Fruit fly (Drosophila melanogaster) whole organism, embryonic: Measurements from ENCODE around the gene fit.

ENCODE experiments used
- ATbp ChIP-seq: fragments of 200-800 bp; sonication (Bioruptor generic); optimal IDR thresholded peaks from 2 replicates; lab custom pipeline; 2017; ENCODE audit warnings: missing biosample characterization, mild to moderate bottlenecking, missing genetic modification characterization, missing genetic modification reagents
- Bgb ChIP-seq: fragments of 200-800 bp; sonication (Bioruptor generic); IDR thresholded peaks from 2 replicates; pipeline ENCODE4 v1.3.6; 2022; ENCODE audit warnings: missing biosample characterization, missing genetic modification characterization; ENCODE audit not compliant: partially characterized antibody
- CG1024 ChIP-seq: fragments of 200-800 bp; sonication (Bioruptor generic); IDR thresholded peaks from 2 replicates; pipeline ENCODE4 v1.3.6; 2022; ENCODE audit warnings: missing biosample characterization, missing genetic modification characterization
- CG10431 ChIP-seq: fragments of 200-800 bp; sonication (Bioruptor generic); optimal IDR thresholded peaks from 3 replicates; lab custom pipeline; 2018; ENCODE audit warnings: missing biosample characterization, mild to moderate bottlenecking, missing genetic modification characterization
- CG10979 ChIP-seq: fragments of 200-800 bp; sonication (Bioruptor generic); optimal IDR thresholded peaks from 2 replicates; lab custom pipeline; 2018; ENCODE audit warnings: missing biosample characterization, mild to moderate bottlenecking, missing genetic modification characterization, moderate library complexity
- CG11723 ChIP-seq: fragments of 200-800 bp; sonication (Bioruptor generic); optimal IDR thresholded peaks from 2 replicates; lab custom pipeline; 2017; ENCODE audit warnings: missing biosample characterization, mild to moderate bottlenecking, missing genetic modification characterization
- CG1529 ChIP-seq: fragments of 200-800 bp; sonication (Bioruptor generic); optimal IDR thresholded peaks from 3 replicates; lab custom pipeline; 2018; ENCODE audit warnings: missing biosample characterization, missing genetic modification characterization
- CG1603 ChIP-seq: fragments of 200-800 bp; sonication (Bioruptor generic); optimal IDR thresholded peaks from 2 replicates; lab custom pipeline; 2019; ENCODE audit warnings: missing biosample characterization, mild to moderate bottlenecking, missing genetic modification characterization, moderate library complexity
- CG1647 ChIP-seq: fragments of 200-800 bp; sonication (Bioruptor generic); optimal IDR thresholded peaks from 3 replicates; lab custom pipeline; 2016; ENCODE audit warnings: missing biosample characterization, missing genetic modification characterization
- CG17328 ChIP-seq: fragments of 200-800 bp; sonication (Bioruptor generic); IDR thresholded peaks from 2 replicates; pipeline ENCODE4 v1.3.6; 2022; ENCODE audit warnings: missing biosample characterization, missing genetic modification characterization
- CG17568 ChIP-seq: fragments of 200-800 bp; sonication (Bioruptor generic); optimal IDR thresholded peaks from 2 replicates; lab custom pipeline; 2018; ENCODE audit warnings: missing biosample characterization, mild to moderate bottlenecking, missing genetic modification characterization, moderate library complexity
- CG18262 ChIP-seq: fragments of 200-800 bp; optimal IDR thresholded peaks from 3 replicates; lab custom pipeline; 2019; ENCODE audit warnings: missing biosample characterization, mild to moderate bottlenecking, missing genetic modification characterization, moderate library complexity
- CG2129 ChIP-seq: fragments of 200-800 bp; sonication (Bioruptor generic); IDR thresholded peaks from 2 replicates; pipeline ENCODE4 v1.3.6; 2022; ENCODE audit warnings: missing biosample characterization, missing genetic modification characterization; ENCODE audit not compliant: partially characterized antibody
- CG2875 ChIP-seq: fragments of 200-800 bp; sonication (Bioruptor generic); optimal IDR thresholded peaks from 2 replicates; lab custom pipeline; 2017; ENCODE audit warnings: missing biosample characterization, mild to moderate bottlenecking, missing genetic modification characterization, missing genetic modification reagents
- CG30020 ChIP-seq: fragments of 200-800 bp; optimal IDR thresholded peaks from 2 replicates; lab custom pipeline; 2019; ENCODE audit warnings: missing biosample characterization, mild to moderate bottlenecking, missing genetic modification characterization, moderate library complexity
- CG42726 ChIP-seq: fragments of 200-800 bp; sonication (Bioruptor generic); IDR thresholded peaks from 2 replicates; pipeline ENCODE4 v1.3.6; 2022; ENCODE audit warnings: missing biosample characterization, missing genetic modification characterization; ENCODE audit not compliant: partially characterized antibody
- CG6689 ChIP-seq: fragments of 200-800 bp; sonication (Bioruptor generic); IDR thresholded peaks from 2 replicates; pipeline ENCODE4 v1.3.6; 2022; ENCODE audit warnings: missing biosample characterization, missing genetic modification characterization
- CG8359 ChIP-seq: fragments of 200-800 bp; sonication (Bioruptor generic); optimal IDR thresholded peaks from 2 replicates; lab custom pipeline; 2017; ENCODE audit warnings: missing biosample characterization, mild to moderate bottlenecking, missing genetic modification characterization, borderline replicate concordance
- CrebB ChIP-seq: fragments of 200-800 bp; sonication (Bioruptor generic); optimal IDR thresholded peaks from 3 replicates; lab custom pipeline; 2018; ENCODE audit warnings: missing biosample characterization, mild to moderate bottlenecking, missing genetic modification characterization
- D ChIP-seq, 2 experiments: fragments of 200-800 bp in 1 of 2; fragments of >200 bp in 1 of 2; sonication (Bioruptor generic) in 1 of 2; optimal IDR thresholded peaks; 2 replicates in 1 of 2; 3 replicates in 1 of 2; lab custom pipeline; 2017; ENCODE audit warnings: mild to moderate bottlenecking in 1 of 2, missing biosample characterization in 1 of 2, missing genetic modification characterization in 1 of 2, missing genetic modification reagents in 1 of 2
- Dad ChIP-seq: fragments of 200-800 bp; sonication (Bioruptor generic); optimal IDR thresholded peaks from 3 replicates; lab custom pipeline; 2016; ENCODE audit warnings: missing biosample characterization, missing genetic modification characterization
- E2f1 ChIP-seq: fragments of 200-800 bp; sonication (Bioruptor generic); IDR thresholded peaks from 2 replicates; pipeline ENCODE4 v1.3.6; 2022; ENCODE audit warnings: missing biosample characterization, missing genetic modification characterization
- Ets65A ChIP-seq: fragments of 200-800 bp; sonication (Bioruptor generic); peaks from one replicate; lab custom pipeline; 2016; ENCODE audit warnings: missing biosample characterization, missing genetic modification characterization
- HLH4C ChIP-seq: fragments of 200-800 bp; sonication (Bioruptor generic); IDR thresholded peaks from 3 replicates; pipeline ENCODE4 v1.3.6; 2022; ENCODE audit warnings: missing biosample characterization, missing genetic modification characterization; ENCODE audit not compliant: partially characterized antibody
- HmgZ ChIP-seq: fragments of 200-800 bp; sonication (Bioruptor generic); optimal IDR thresholded peaks from 2 replicates; lab custom pipeline; 2018; ENCODE audit warnings: missing biosample characterization, mild to moderate bottlenecking, missing genetic modification characterization
- Hr39 ChIP-seq: fragments of >200 bp; optimal IDR thresholded peaks from 2 replicates; lab custom pipeline; 2017
- Jarid2 ChIP-seq: fragments of 200-800 bp; sonication (Bioruptor generic); optimal IDR thresholded peaks from 3 replicates; lab custom pipeline; 2017; ENCODE audit warnings: mild to moderate bottlenecking, missing biosample characterization, missing genetic modification reagents, missing genetic modification characterization
- Nf-YC ChIP-seq: fragments of 200-800 bp; optimal IDR thresholded peaks from 3 replicates; lab custom pipeline; 2019; ENCODE audit warnings: missing biosample characterization, mild to moderate bottlenecking, missing genetic modification characterization, moderate library complexity
- Oaz ChIP-seq: fragments of 200-800 bp; sonication (Bioruptor generic); IDR thresholded peaks from 2 replicates; pipeline ENCODE4 v1.3.6; 2022; ENCODE audit warnings: missing biosample characterization, missing genetic modification characterization
- Sry-δ ChIP-seq: fragments of 200-800 bp; sonication (Bioruptor generic); optimal IDR thresholded peaks from 2 replicates; lab custom pipeline; 2016; ENCODE audit warnings: missing biosample characterization, missing genetic modification characterization
- Ssrp ChIP-seq: fragments of 200-800 bp; sonication (Bioruptor generic); optimal IDR thresholded peaks from 2 replicates; lab custom pipeline; 2018; ENCODE audit warnings: missing biosample characterization, mild to moderate bottlenecking, missing genetic modification characterization, moderate library complexity
- Stat92E ChIP-seq, 3 experiments: fragments of >200 bp in 2 of 3; fragments of 200-800 bp in 1 of 3; sonication (Bioruptor generic) in 1 of 3; optimal IDR thresholded peaks; 2 replicates each; lab custom pipeline; 2017 to 2019; ENCODE audit warnings: missing biosample characterization in 3 of 3, missing genetic modification characterization in 3 of 3, mild to moderate bottlenecking in 1 of 3, moderate library complexity in 1 of 3
- bcd ChIP-seq: fragments of 200-800 bp; sonication (Bioruptor generic); optimal IDR thresholded peaks from 2 replicates; lab custom pipeline; 2017; ENCODE audit warnings: missing biosample characterization, mild to moderate bottlenecking, missing genetic modification characterization
- chn ChIP-seq: fragments of 200-800 bp; sonication (Bioruptor generic); optimal IDR thresholded peaks from 2 replicates; lab custom pipeline; 2016; ENCODE audit warnings: missing biosample characterization, missing genetic modification characterization
- crp ChIP-seq, 2 experiments: fragments of 200-800 bp; sonication (Bioruptor generic); optimal IDR thresholded peaks; 2 replicates in 1 of 2; 3 replicates in 1 of 2; lab custom pipeline; 2017; ENCODE audit warnings: missing biosample characterization in 2 of 2, missing genetic modification characterization in 2 of 2, mild to moderate bottlenecking in 1 of 2, moderate library complexity in 1 of 2
- dmrt11E ChIP-seq: fragments of 200-800 bp; sonication (Bioruptor generic); optimal IDR thresholded peaks from 3 replicates; lab custom pipeline; 2018; ENCODE audit warnings: missing biosample characterization, mild to moderate bottlenecking, missing genetic modification characterization, moderate library complexity
- h ChIP-seq: fragments of >200 bp; optimal IDR thresholded peaks from 2 replicates; lab custom pipeline; 2017
- hkb ChIP-seq, 2 experiments: fragments of 200-800 bp in 1 of 2; fragments of >200 bp in 1 of 2; sonication (Bioruptor generic) in 1 of 2; IDR thresholded peaks in 1 of 2; optimal IDR thresholded peaks in 1 of 2; 2 replicates each; pipeline versions ENCODE4 v1.3.6 to Lab custom; 2017 to 2022; ENCODE audit warnings: missing biosample characterization in 1 of 2, missing genetic modification characterization in 1 of 2
- lilli ChIP-seq: fragments of 200-800 bp; sonication (Bioruptor generic); optimal IDR thresholded peaks from 3 replicates; lab custom pipeline; 2016; ENCODE audit warnings: missing biosample characterization, missing genetic modification characterization
- nom ChIP-seq: fragments of 200-800 bp; sonication (Bioruptor generic); optimal IDR thresholded peaks from 2 replicates; lab custom pipeline; 2017; ENCODE audit warnings: missing biosample characterization, missing genetic modification characterization, mild to moderate bottlenecking, moderate library complexity, missing genetic modification reagents
- prd ChIP-seq, 3 experiments: fragments of >200 bp in 2 of 3; fragments of 200-800 bp in 1 of 3; sonication (Bioruptor generic) in 1 of 3; optimal IDR thresholded peaks in 2 of 3; IDR thresholded peaks in 1 of 3; 2 replicates in 2 of 3; 3 replicates in 1 of 3; pipeline versions ENCODE4 v1.3.6 to Lab custom; 2017 to 2022; ENCODE audit warnings: missing biosample characterization in 1 of 3, missing genetic modification characterization in 1 of 3
- schlank ChIP-seq: fragments of 200-800 bp; sonication (Bioruptor generic); optimal IDR thresholded peaks from 2 replicates; lab custom pipeline; 2018; ENCODE audit warnings: missing biosample characterization, mild to moderate bottlenecking, missing genetic modification characterization
- scrt ChIP-seq: fragments of 200-800 bp; sonication (Bioruptor generic); optimal IDR thresholded peaks from 2 replicates; lab custom pipeline; 2018; ENCODE audit warnings: missing biosample characterization, mild to moderate bottlenecking, missing genetic modification characterization, moderate library complexity
- so ChIP-seq: fragments of 200-800 bp; sonication (Bioruptor generic); IDR thresholded peaks from 3 replicates; pipeline ENCODE4 v1.3.6; 2022; ENCODE audit warnings: missing biosample characterization, missing genetic modification characterization
- ssp ChIP-seq: fragments of 200-800 bp; sonication (Bioruptor generic); IDR thresholded peaks from 2 replicates; pipeline ENCODE4 v1.3.6; 2022; ENCODE audit warnings: missing biosample characterization, missing genetic modification characterization
- ttk ChIP-seq: fragments of 200-800 bp; sonication (Bioruptor generic); IDR thresholded peaks from 2 replicates; pipeline ENCODE4 v2.1.2; 2022; ENCODE audit warnings: missing biosample characterization, missing genetic modification characterization
- wor ChIP-seq: fragments of 200-800 bp; sonication (Bioruptor generic); IDR thresholded peaks from 2 replicates; pipeline ENCODE4 v1.3.6; 2022; ENCODE audit warnings: missing biosample characterization, missing genetic modification characterization

Gene fit

dm6 chr3R:21862137-21862850, 22.0 kb downstream of the fit start (continued):
- TF ChIP-seq CG1603 (tag; lab: Kevin White, UChicago) (peak; percentile 96), E2f1 (GFP tag; lab: Robert Waterston, UW) (peak; percentile 54), ttk (peak; percentile 76), lilli (peak; percentile 42), so (peak; percentile 74; the same call in 1 of the 3 replicates), Nf-YC (tag; lab: Kevin White, UChicago) (peak; percentile 13), CG11723 (GFP tag; lab: Kevin White, UChicago) (peak; percentile 79), Stat92E (GFP tag; optimal IDR thresholded peaks at IDR 0.05; lab: Kevin White, UChicago) (peak in 1 of 3 experiments; percentile 0), wor (GFP tag; lab: Robert Waterston, UW) (peak; percentile 74; the same call in 1 of the 2 replicates), scrt (peak; percentile 25), CG2875 (peak; percentile 94), Sry-δ (no peak), schlank (tag; lab: Kevin White, UChicago) (no peak), ATbp (GFP tag; lab: Kevin White, UChicago) (peak; percentile 96), nom (GFP tag; lab: Kevin White, UChicago) (no peak), crp (GFP tag; optimal IDR thresholded peaks at IDR 0.05; lab: Kevin White, UChicago) (peak in 1 of 2 experiments; percentile 19), Dad (GFP tag; lab: Kevin White, UChicago) (no peak), HmgZ (tag; lab: Kevin White, UChicago) (peak; percentile 11), Oaz (GFP tag; lab: Robert Waterston, UW) (no peak), HLH4C (GFP tag; lab: Robert Waterston, UW) (no peak), h (no peak), CG8359 (GFP tag; lab: Kevin White, UChicago) (peak; percentile 51), CG1024 (GFP tag; lab: Robert Waterston, UW) (no peak), CG30020 (tag; lab: Kevin White, UChicago) (peak; percentile 69), Bgb (GFP tag; lab: Robert Waterston, UW) (no peak), Hr39 (lab: Kevin White, UChicago) (no peak), Ets65A (peak; percentile 86), CrebB (tag; lab: Kevin White, UChicago) (peak; percentile 62), CG10431 (peak; percentile 88), CG42726 (no peak), CG17328 (GFP tag; lab: Robert Waterston, UW) (peak; percentile 89), Jarid2 (GFP tag; lab: Kevin White, UChicago) (peak; percentile 11), bcd (GFP tag; lab: Kevin White, UChicago) (peak; percentile 55), CG1647 (GFP tag; lab: Kevin White, UChicago) (peak; percentile 29), CG6689 (peak; percentile 65), prd (optimal IDR thresholded peaks at IDR 0.05; lab: Kevin White, UChicago) (no peak), prd (GFP tag; IDR thresholded peaks at IDR 0.05; lab: Robert Waterston, UW) (peak; percentile 77), ssp (GFP tag; lab: Robert Waterston, UW) (peak; percentile 51; the same call in 1 of the 2 replicates), Ssrp (tag; lab: Kevin White, UChicago) (peak; percentile 89), CG1529 (GFP tag; lab: Kevin White, UChicago) (peak; percentile 86), CG18262 (tag; lab: Kevin White, UChicago) (peak; percentile 92), D (optimal IDR thresholded peaks at IDR 0.05; lab: Kevin White, UChicago) (no peak), D (GFP tag; optimal IDR thresholded peaks at IDR 0.05; lab: Kevin White, UChicago) (peak; percentile 80), CG10979 (tag; lab: Kevin White, UChicago) (peak; percentile 86), CG2129 (GFP tag; lab: Robert Waterston, UW) (no peak), dmrt11E (tag; lab: Kevin White, UChicago) (peak; percentile 90), chn (peak; percentile 68), hkb (optimal IDR thresholded peaks at IDR 0.05; lab: Kevin White, UChicago) (no peak), hkb (GFP tag; IDR thresholded peaks at IDR 0.05; lab: Robert Waterston, UW) (peak; percentile 86), CG17568 (GFP tag; lab: Kevin White, UChicago) (peak; percentile 56)
